Fruit fly (Drosophila melanogaster): ENCODE results near the gene RpL36A.

Gene RpL36A

dm6 chr2L:8029160-8029852 lies 13.4 kb downstream of the RpL36A start, which contains the start of gene baf (continued):
- TF ChIP-seq lmd (GFP tag; IDR thresholded peaks at IDR 0.05) = no peak
- no peak for TF ChIP-seq NfI (GFP tag; optimal IDR thresholded peaks at IDR 0.05)
- no peak for TF ChIP-seq CG6854 (GFP tag; optimal IDR thresholded peaks at IDR 0.05)
- 0 out of 2 replicates have a peak, but pooled peaks have one; percentile 11 for TF ChIP-seq Scr (GFP tag; IDR thresholded peaks at IDR 0.05; ENCODE audit: partially characterized antibody)
- TF ChIP-seq CG13123 (GFP tag; optimal IDR thresholded peaks at IDR 0.05) = no peak
- TF ChIP-seq sim (GFP tag; IDR thresholded peaks at IDR 0.05) = no peak
- TF ChIP-seq CG8924 (tag; optimal IDR thresholded peaks at IDR 0.05) = no peak
- TF ChIP-seq Xbp1 (GFP tag; optimal IDR thresholded peaks at IDR 0.05) = peak; percentile 89
- TF ChIP-seq CG17361 (GFP tag; IDR thresholded peaks at IDR 0.05) = 0 out of 3 replicates have a peak, but pooled peaks have one; percentile 16
- no peak for TF ChIP-seq jigr1 (GFP tag; IDR thresholded peaks at IDR 0.05)
- no peak for TF ChIP-seq vvl (GFP tag; IDR thresholded peaks at IDR 0.05)
- no peak for TF ChIP-seq CG6689 (GFP tag; IDR thresholded peaks at IDR 0.05)
- no peak for TF ChIP-seq toy (GFP tag; IDR thresholded peaks at IDR 0.05)
- TF ChIP-seq CG14050 (GFP tag; IDR thresholded peaks at IDR 0.05) = no peak
- TF ChIP-seq Poxn (GFP tag; IDR thresholded peaks at IDR 0.05) = no peak
- TF ChIP-seq CG11504 (tag; optimal IDR thresholded peaks at IDR 0.05) = no peak
- TF ChIP-seq amos (GFP tag; IDR thresholded peaks at IDR 0.05; ENCODE audit: partially characterized antibody) = peak; percentile 60; the same call in 1 of the 2 replicates
- peak; percentile 30 for TF ChIP-seq CG12659 (GFP tag; optimal IDR thresholded peaks at IDR 0.05)
- TF ChIP-seq CG3847 (GFP tag; IDR thresholded peaks at IDR 0.05) = no peak
- no peak for TF ChIP-seq CG10147 (GFP tag; optimal IDR thresholded peaks at IDR 0.05)
- TF ChIP-seq CG34224 (GFP tag; IDR thresholded peaks at IDR 0.05; ENCODE audit: partially characterized antibody) = peak; percentile 22; the same call in 2 of the 3 replicates
- no peak for TF ChIP-seq Mad (GFP tag; optimal IDR thresholded peaks at IDR 0.05)
- TF ChIP-seq Hr39 (optimal IDR thresholded peaks at IDR 0.05) = no peak
- no peak for TF ChIP-seq CG12769 (tag; optimal IDR thresholded peaks at IDR 0.05)
- peak; percentile 17 for TF ChIP-seq Nf-YC (tag; optimal IDR thresholded peaks at IDR 0.05)
- no peak for TF ChIP-seq CG8478 (optimal IDR thresholded peaks at IDR 0.05)
- no peak for TF ChIP-seq CG15696 (tag; optimal IDR thresholded peaks at IDR 0.05)
- TF ChIP-seq Hr51 (GFP tag; optimal IDR thresholded peaks at IDR 0.05) = no peak
- TF ChIP-seq sima (GFP tag; optimal IDR thresholded peaks at IDR 0.05) = no peak
- no peak for TF ChIP-seq CG12744 (GFP tag; optimal IDR thresholded peaks at IDR 0.05)
- no peak for TF ChIP-seq H15 (GFP tag; IDR thresholded peaks at IDR 0.05)
- no peak for TF ChIP-seq stc (GFP tag; IDR thresholded peaks at IDR 0.05)
- TF ChIP-seq CG3726 (GFP tag; IDR thresholded peaks at IDR 0.05) = no peak
- TF ChIP-seq fu2 (GFP tag; optimal IDR thresholded peaks at IDR 0.05) = no peak
- no peak for TF ChIP-seq CG10462 (GFP tag; optimal IDR thresholded peaks at IDR 0.05)
- TF ChIP-seq BEAF-32 (GFP tag; optimal IDR thresholded peaks at IDR 0.05) = peak; percentile 29
- peak; percentile 92 for TF ChIP-seq nerfin-1 (tag; optimal IDR thresholded peaks at IDR 0.05)
- no peak for TF ChIP-seq CG14441 (GFP tag; IDR thresholded peaks at IDR 0.05)
- peak; percentile 40 for TF ChIP-seq CG14710 (tag; optimal IDR thresholded peaks at IDR 0.05)
- TF ChIP-seq zfh1 (GFP tag; IDR thresholded peaks at IDR 0.05) = 0 out of 3 replicates have a peak, but pooled peaks have one; percentile 22
- TF ChIP-seq Dad (GFP tag; optimal IDR thresholded peaks at IDR 0.05) = no peak
- TF ChIP-seq HmgZ (tag; optimal IDR thresholded peaks at IDR 0.05) = peak; percentile 10
- TF ChIP-seq CG16813 (GFP tag; IDR thresholded peaks at IDR 0.05; ENCODE audit: partially characterized antibody) = peak; percentile 52; the same call in 2 of the 3 replicates
- peak; percentile 25 for TF ChIP-seq sens (GFP tag)
- TF ChIP-seq knrl (GFP tag; IDR thresholded peaks at IDR 0.05; ENCODE audit: partially characterized antibody) = peak; percentile 54; the same call in 2 of the 3 replicates
- TF ChIP-seq CG7963 (GFP tag; IDR thresholded peaks at IDR 0.05; ENCODE audit: partially characterized antibody) = no peak
- TF ChIP-seq Myb (GFP tag; optimal IDR thresholded peaks at IDR 0.05) = peak; percentile 90
- no peak for TF ChIP-seq zen2 (GFP tag; IDR thresholded peaks at IDR 0.05; ENCODE audit: partially characterized antibody)
- TF ChIP-seq CG9609 (GFP tag; optimal IDR thresholded peaks at IDR 0.05) = no peak
- TF ChIP-seq CG7839 (tag; optimal IDR thresholded peaks at IDR 0.05) = no peak
